Fruit fly (Drosophila melanogaster): ENCODE results near the gene CG8289.

The CG8289 gene

dm6 chrX:17588134-17588533, 47.7 kb downstream of the CG8289 start (continued):
- TF ChIP-seq cyc (GFP tag; optimal IDR thresholded peaks at IDR 0.05) (no peak), CG4318 (GFP tag; optimal IDR thresholded peaks at IDR 0.05) (no peak), Hr39 (GFP tag; optimal IDR thresholded peaks at IDR 0.05) (peak; percentile 19), achi (GFP tag; optimal IDR thresholded peaks at IDR 0.05) (peak; percentile 12), CG6854 (GFP tag; optimal IDR thresholded peaks at IDR 0.05) (no peak), CG7368 (GFP tag; optimal IDR thresholded peaks at IDR 0.05) (no peak), CG3919 (GFP tag; optimal IDR thresholded peaks at IDR 0.05) (no peak), Sox102F (GFP tag; optimal IDR thresholded peaks at IDR 0.05) (no peak), Met (GFP tag; optimal IDR thresholded peaks at IDR 0.05) (no peak), CG10669 (GFP tag; optimal IDR thresholded peaks at IDR 0.05) (peak; percentile 15)

DNA sequence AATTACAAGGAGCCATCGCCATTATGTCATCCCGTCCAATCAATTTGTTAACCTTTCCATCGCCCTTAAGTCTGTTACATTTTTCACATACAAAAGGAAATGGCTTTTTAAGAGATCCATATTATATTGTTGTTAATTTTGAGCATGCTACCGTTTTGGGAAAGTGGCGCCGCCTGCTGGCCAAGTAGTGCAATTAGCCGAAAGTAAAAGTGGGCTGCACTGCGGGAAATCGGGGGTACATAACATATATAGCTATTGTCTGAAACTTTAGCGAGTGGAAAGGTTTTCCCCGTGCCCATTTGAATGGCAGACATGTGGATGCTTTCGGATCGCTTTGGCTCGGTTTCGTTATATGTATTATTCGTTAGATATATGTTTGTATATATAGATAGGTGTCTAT, 50.0 kb downstream of the CG8289 start:
- TF ChIP-seq Smox (GFP tag; optimal IDR thresholded peaks at IDR 0.05) (no peak), lz (GFP tag; optimal IDR thresholded peaks at IDR 0.05) (no peak), Met (GFP tag; optimal IDR thresholded peaks at IDR 0.05) (no peak), CG3919 (GFP tag; optimal IDR thresholded peaks at IDR 0.05) (no peak), CG8632 (GFP tag; optimal IDR thresholded peaks at IDR 0.05) (no peak), salr (GFP tag; optimal IDR thresholded peaks at IDR 0.05) (no peak), Eip93F (GFP tag; optimal IDR thresholded peaks at IDR 0.05) (no peak), Hr39 (GFP tag; optimal IDR thresholded peaks at IDR 0.05) (no peak), CG10631 (GFP tag; optimal IDR thresholded peaks at IDR 0.05) (no peak), Sox14 (GFP tag; optimal IDR thresholded peaks at IDR 0.05) (no peak), achi (GFP tag; optimal IDR thresholded peaks at IDR 0.05) (no peak)

dm6 chrX:17583706-17584105, 52.1 kb downstream of the CG8289 start:
- TF ChIP-seq CG16779 (tag; optimal IDR thresholded peaks at IDR 0.05) (no peak), dac (GFP tag; optimal IDR thresholded peaks at IDR 0.05) (no peak), Lpt (GFP tag; optimal IDR thresholded peaks at IDR 0.05) (no peak), salr (GFP tag; optimal IDR thresholded peaks at IDR 0.05) (no peak), CG6276 (GFP tag; optimal IDR thresholded peaks at IDR 0.05) (no peak), CG10669 (GFP tag; optimal IDR thresholded peaks at IDR 0.05) (no peak), pdm3 (GFP tag; optimal IDR thresholded peaks at IDR 0.05) (no peak), acj6 (GFP tag; optimal IDR thresholded peaks at IDR 0.05) (no peak), CG6808 (GFP tag; optimal IDR thresholded peaks at IDR 0.05) (no peak), CG31627 (GFP tag; optimal IDR thresholded peaks at IDR 0.05) (no peak), CG34406 (GFP tag; optimal IDR thresholded peaks at IDR 0.05) (no peak), CG32006 (GFP tag; optimal IDR thresholded peaks at IDR 0.05) (no peak)

Data from whole organism, prepupa.